Fruit fly (Drosophila melanogaster) whole organism, embryonic: ENCODE data around the gene Ldsdh1.

ENCODE experiments used
- Ada2b ChIP-seq: fragments of 200-800 bp; sonication (Bioruptor generic); IDR thresholded peaks from 2 replicates; pipeline ENCODE4 v1.3.6; 2022; ENCODE audit warnings: missing biosample characterization, missing genetic modification characterization
- CG10321 ChIP-seq: fragments of 200-800 bp; sonication (Bioruptor generic); IDR thresholded peaks from 2 replicates; pipeline ENCODE4 v1.3.6; 2022; ENCODE audit warnings: missing biosample characterization, missing genetic modification characterization
- CG10431 ChIP-seq: fragments of 200-800 bp; sonication (Bioruptor generic); optimal IDR thresholded peaks from 3 replicates; lab custom pipeline; 2018; ENCODE audit warnings: missing biosample characterization, mild to moderate bottlenecking, missing genetic modification characterization
- CG11093 ChIP-seq: fragments of 200-800 bp; sonication (Bioruptor generic); IDR thresholded peaks from 3 replicates; pipeline ENCODE4 v1.3.6; 2022; ENCODE audit warnings: missing biosample characterization, missing genetic modification characterization
- CG12744 ChIP-seq: fragments of 200-800 bp; sonication (Bioruptor generic); optimal IDR thresholded peaks from 2 replicates; lab custom pipeline; 2016; ENCODE audit warnings: missing biosample characterization, missing genetic modification characterization
- CG15696 ChIP-seq: fragments of 200-800 bp; sonication (Bioruptor generic); optimal IDR thresholded peaks from 2 replicates; lab custom pipeline; 2019; ENCODE audit warnings: missing biosample characterization, mild to moderate bottlenecking, missing genetic modification characterization, moderate library complexity
- CG17328 ChIP-seq: fragments of 200-800 bp; sonication (Bioruptor generic); IDR thresholded peaks from 2 replicates; pipeline ENCODE4 v1.3.6; 2022; ENCODE audit warnings: missing biosample characterization, missing genetic modification characterization
- CG17359 ChIP-seq: fragments of 200-800 bp; sonication (Bioruptor generic); optimal IDR thresholded peaks from 3 replicates; lab custom pipeline; 2018; ENCODE audit warnings: missing biosample characterization, mild to moderate bottlenecking, missing genetic modification characterization, moderate library complexity
- CG17361 ChIP-seq: fragments of 200-800 bp; sonication (Bioruptor generic); IDR thresholded peaks from 3 replicates; pipeline ENCODE4 v1.3.6; 2022; ENCODE audit warnings: missing biosample characterization, missing genetic modification characterization
- CG32532 ChIP-seq: fragments of 200-800 bp; sonication (Bioruptor generic); IDR thresholded peaks from 2 replicates; pipeline ENCODE4 v1.3.6; 2022; ENCODE audit warnings: missing biosample characterization, missing genetic modification characterization
- CG32767 ChIP-seq: fragments of 200-800 bp; sonication (Bioruptor generic); IDR thresholded peaks from 2 replicates; pipeline ENCODE4 v1.3.6; 2022; ENCODE audit warnings: missing biosample characterization, missing genetic modification characterization
- CG3281 ChIP-seq: fragments of 200-800 bp; sonication (Bioruptor generic); optimal IDR thresholded peaks from 3 replicates; lab custom pipeline; 2017; ENCODE audit warnings: missing biosample characterization, mild to moderate bottlenecking, missing genetic modification characterization
- CG4707 ChIP-seq: fragments of 200-800 bp; sonication (Bioruptor generic); optimal IDR thresholded peaks from 2 replicates; lab custom pipeline; 2018; ENCODE audit warnings: missing biosample characterization, mild to moderate bottlenecking, missing genetic modification characterization, moderate library complexity
- CG4730 ChIP-seq: fragments of 200-800 bp; sonication (Bioruptor generic); IDR thresholded peaks from 2 replicates; pipeline ENCODE4 v1.3.6; 2022; ENCODE audit warnings: missing biosample characterization, missing genetic modification characterization
- CG5245 ChIP-seq: fragments of 200-800 bp; sonication (Bioruptor generic); optimal IDR thresholded peaks from 3 replicates; lab custom pipeline; 2016; ENCODE audit warnings: missing biosample characterization, missing genetic modification characterization
- CG6254 ChIP-seq: fragments of 200-800 bp; sonication (Bioruptor generic); optimal IDR thresholded peaks from 3 replicates; lab custom pipeline; 2017; ENCODE audit warnings: mild to moderate bottlenecking, missing biosample characterization, missing genetic modification reagents, missing genetic modification characterization
- CG6813 ChIP-seq: fragments of 200-800 bp; sonication (Bioruptor generic); optimal IDR thresholded peaks from 2 replicates; lab custom pipeline; 2017; ENCODE audit warnings: missing biosample characterization, missing genetic modification characterization, mild to moderate bottlenecking, moderate library complexity, missing genetic modification reagents
- CG7839 ChIP-seq: fragments of 200-800 bp; sonication (Bioruptor generic); optimal IDR thresholded peaks from 3 replicates; lab custom pipeline; 2018; ENCODE audit warnings: missing biosample characterization, mild to moderate bottlenecking, missing genetic modification characterization, moderate library complexity
- CG8944 ChIP-seq: fragments of 200-800 bp; sonication (Bioruptor generic); optimal IDR thresholded peaks from 3 replicates; lab custom pipeline; 2016; ENCODE audit warnings: missing biosample characterization, missing genetic modification characterization
- CG9817 ChIP-seq: fragments of 200-800 bp; sonication (Bioruptor generic); optimal IDR thresholded peaks from 2 replicates; lab custom pipeline; 2018; ENCODE audit warnings: missing biosample characterization, mild to moderate bottlenecking, missing genetic modification characterization, moderate library complexity
- CG9932 ChIP-seq: fragments of 200-800 bp; sonication (Bioruptor generic); IDR thresholded peaks from 2 replicates; pipeline ENCODE4 v1.3.6; 2022; ENCODE audit warnings: missing biosample characterization, missing genetic modification characterization
- CTCF ChIP-seq: fragments of 200-800 bp; sonication (Bioruptor generic); optimal IDR thresholded peaks from 2 replicates; lab custom pipeline; 2017; ENCODE audit warnings: missing biosample characterization, mild to moderate bottlenecking, missing genetic modification characterization, moderate library complexity
- Dbx ChIP-seq: fragments of 200-800 bp; sonication (Bioruptor generic); IDR thresholded peaks from 3 replicates; pipeline ENCODE4 v1.3.6; 2022; ENCODE audit warnings: missing biosample characterization, missing genetic modification characterization
- Deaf1 ChIP-seq: fragments of 200-800 bp; optimal IDR thresholded peaks from 3 replicates; lab custom pipeline; 2019; ENCODE audit warnings: missing biosample characterization, mild to moderate bottlenecking, missing genetic modification characterization, moderate library complexity
- Dref ChIP-seq: fragments of 200-800 bp; sonication (Bioruptor generic); IDR thresholded peaks from 2 replicates; pipeline ENCODE4 v1.3.6; 2022; ENCODE audit warnings: missing biosample characterization, missing genetic modification characterization
- Drgx ChIP-seq: fragments of 200-800 bp; sonication (Bioruptor generic); IDR thresholded peaks from 2 replicates; pipeline ENCODE4 v1.3.6; 2022; ENCODE audit warnings: missing biosample characterization, missing genetic modification characterization
- Hr39 ChIP-seq: fragments of >200 bp; optimal IDR thresholded peaks from 2 replicates; lab custom pipeline; 2017
- Lhr ChIP-seq: fragments of 200-800 bp; sonication (Bioruptor generic); optimal IDR thresholded peaks from 3 replicates; lab custom pipeline; 2017; ENCODE audit warnings: mild to moderate bottlenecking, missing biosample characterization, missing genetic modification reagents, missing genetic modification characterization
- NC2β ChIP-seq: fragments of 200-800 bp; sonication (Bioruptor generic); optimal IDR thresholded peaks from 2 replicates; lab custom pipeline; 2016; ENCODE audit warnings: missing biosample characterization, missing genetic modification characterization
- NFAT ChIP-seq: fragments of 200-800 bp; sonication (Bioruptor generic); IDR thresholded peaks from 2 replicates; pipeline ENCODE4 v1.3.6; 2022; ENCODE audit warnings: missing biosample characterization, missing genetic modification characterization
- Ravus ChIP-seq: fragments of 200-800 bp; sonication (Bioruptor generic); IDR thresholded peaks from 2 replicates; pipeline ENCODE4 v1.3.6; 2022; ENCODE audit warnings: missing biosample characterization, missing genetic modification characterization
- Spps ChIP-seq: fragments of 200-800 bp; sonication (Bioruptor generic); optimal IDR thresholded peaks from 2 replicates; lab custom pipeline; 2018; ENCODE audit warnings: missing biosample characterization, mild to moderate bottlenecking, missing genetic modification characterization
- ab ChIP-seq: fragments of 200-800 bp; sonication (Bioruptor generic); optimal IDR thresholded peaks from 2 replicates; lab custom pipeline; 2016; ENCODE audit warnings: missing biosample characterization, missing genetic modification characterization
- amos ChIP-seq: fragments of 200-800 bp; sonication (Bioruptor generic); IDR thresholded peaks from 2 replicates; pipeline ENCODE4 v1.3.6; 2022; ENCODE audit warnings: missing biosample characterization, missing genetic modification characterization; ENCODE audit not compliant: partially characterized antibody
- aop ChIP-seq: fragments of 200-800 bp; sonication (Bioruptor generic); IDR thresholded peaks from 2 replicates; pipeline ENCODE4 v1.3.6; 2022; ENCODE audit warnings: missing biosample characterization, missing genetic modification characterization
- crc ChIP-seq: fragments of 200-800 bp; sonication (Bioruptor generic); optimal IDR thresholded peaks from 2 replicates; lab custom pipeline; 2016; ENCODE audit warnings: missing biosample characterization, missing genetic modification characterization
- croc ChIP-seq: fragments of 200-800 bp; sonication (Bioruptor generic); conservative IDR thresholded peaks from 3 replicates; pipeline ENCODE4 v1.3.6; 2022; ENCODE audit warnings: missing biosample characterization, missing genetic modification characterization
- fd3F ChIP-seq: fragments of 200-800 bp; sonication (Bioruptor generic); optimal IDR thresholded peaks from 2 replicates; lab custom pipeline; 2018; ENCODE audit warnings: missing biosample characterization, mild to moderate bottlenecking, missing genetic modification characterization, moderate library complexity
- gem ChIP-seq: fragments of 200-800 bp; sonication (Bioruptor generic); optimal IDR thresholded peaks from 2 replicates; lab custom pipeline; 2019; ENCODE audit warnings: missing biosample characterization, mild to moderate bottlenecking, missing genetic modification characterization, moderate library complexity
- grn ChIP-seq: fragments of 200-800 bp; sonication (Bioruptor generic); optimal IDR thresholded peaks from 3 replicates; lab custom pipeline; 2017; ENCODE audit warnings: missing biosample characterization, missing genetic modification characterization
- hth ChIP-seq: fragments of >200 bp; optimal IDR thresholded peaks from 2 replicates; lab custom pipeline; 2017; ENCODE audit warnings: inconsistent platforms
- odd ChIP-seq: fragments of 200-800 bp; sonication (Bioruptor generic); optimal IDR thresholded peaks from 2 replicates; lab custom pipeline; 2017; ENCODE audit warnings: missing biosample characterization, mild to moderate bottlenecking, missing genetic modification characterization
- pb ChIP-seq: fragments of 200-800 bp; sonication (Bioruptor generic); optimal IDR thresholded peaks from 3 replicates; lab custom pipeline; 2016; ENCODE audit warnings: missing biosample characterization, missing genetic modification characterization
- pho ChIP-seq: fragments of 200-800 bp; sonication (Bioruptor generic); optimal IDR thresholded peaks from 2 replicates; lab custom pipeline; 2016; ENCODE audit warnings: missing biosample characterization, missing genetic modification characterization
- pum ChIP-seq: fragments of 200-800 bp; sonication (Bioruptor generic); optimal IDR thresholded peaks from 2 replicates; lab custom pipeline; 2016; ENCODE audit warnings: missing biosample characterization, missing genetic modification characterization
- shn ChIP-seq: fragments of 200-800 bp; sonication (Bioruptor generic); optimal IDR thresholded peaks from 3 replicates; lab custom pipeline; 2016; ENCODE audit warnings: missing biosample characterization, missing genetic modification characterization
- sima ChIP-seq: fragments of 200-800 bp; sonication (Bioruptor generic); optimal IDR thresholded peaks from 2 replicates; lab custom pipeline; 2016; ENCODE audit warnings: missing biosample characterization, missing genetic modification characterization
- slbo ChIP-seq: fragments of 200-800 bp; sonication (Bioruptor generic); IDR thresholded peaks from 2 replicates; pipeline ENCODE4 v1.3.6; 2022; ENCODE audit warnings: missing biosample characterization, missing genetic modification characterization
- tna ChIP-seq: fragments of 200-800 bp; sonication (Bioruptor generic); IDR thresholded peaks from 2 replicates; pipeline ENCODE4 v1.3.6; 2022; ENCODE audit warnings: missing biosample characterization, missing genetic modification characterization; ENCODE audit not compliant: partially characterized antibody
- ttk ChIP-seq: fragments of 200-800 bp; sonication (Bioruptor generic); IDR thresholded peaks from 2 replicates; pipeline ENCODE4 v2.1.2; 2022; ENCODE audit warnings: missing biosample characterization, missing genetic modification characterization
- z ChIP-seq: fragments of 200-800 bp; sonication (Bioruptor generic); IDR thresholded peaks from 3 replicates; pipeline ENCODE4 v1.3.6; 2022; ENCODE audit warnings: missing biosample characterization, missing genetic modification characterization

Gene Ldsdh1

DNA sequence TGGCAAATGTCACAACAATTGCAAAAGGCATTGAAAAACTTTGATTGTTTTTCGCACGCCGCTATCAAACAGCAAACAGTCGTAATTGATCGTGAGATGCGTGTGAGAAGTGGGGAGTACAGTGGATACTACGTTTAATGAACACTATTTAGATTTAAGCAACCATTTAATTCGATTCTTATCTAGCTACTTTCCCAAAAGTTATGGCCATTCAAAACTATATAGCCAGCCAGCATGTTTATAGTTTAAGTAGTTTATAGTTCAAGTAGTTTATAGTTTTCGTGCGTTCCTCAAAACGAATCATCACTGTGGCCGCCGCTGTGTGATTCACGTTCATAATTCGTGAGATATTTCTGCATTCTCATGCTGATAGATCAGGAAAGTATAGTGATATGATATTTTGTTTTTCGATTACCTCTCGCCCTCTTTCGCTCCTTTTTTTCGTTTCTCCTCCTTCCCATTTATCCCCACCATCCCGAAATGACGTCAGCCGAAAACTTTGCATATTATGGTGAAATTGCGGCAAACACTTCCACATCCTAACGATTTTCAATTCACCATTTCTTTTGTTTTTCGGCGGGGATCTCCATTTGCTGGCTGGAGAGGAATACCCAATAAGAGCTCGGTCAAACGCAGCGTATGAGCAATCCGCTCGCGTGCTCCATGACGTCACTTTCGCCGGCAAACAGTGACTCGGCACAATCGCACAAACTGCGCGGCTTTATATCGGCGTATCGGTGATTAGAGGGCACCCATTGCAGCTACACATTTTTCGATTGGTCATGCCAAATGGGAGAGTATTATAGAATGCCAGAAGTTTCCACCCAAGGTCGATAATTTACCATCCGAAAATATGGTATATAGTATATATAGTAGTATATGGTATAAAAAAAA is 32.2 kb upstream of the Ldsdh1 start (continued):
- TF ChIP-seq CG10431 (GFP tag; lab: Kevin White, UChicago) (no peak), CG4730 (GFP tag; lab: Robert Waterston, UW) (peak; percentile 43), Dref (GFP tag; lab: Robert Waterston, UW) (no peak), Deaf1 (tag; lab: Kevin White, UChicago) (peak; percentile 14), tna (no peak), Hr39 (lab: Kevin White, UChicago) (no peak), pho (GFP tag; lab: Kevin White, UChicago) (peak; percentile 62), CG10321 (no peak), CG17361 (0 out of 3 replicates have a peak, but pooled peaks have one; percentile 16), CTCF (GFP tag; lab: Kevin White, UChicago) (no peak), Dbx (GFP tag; lab: Robert Waterston, UW) (peak; percentile 84), CG9817 (tag; lab: Kevin White, UChicago) (peak; percentile 71), ttk (peak; percentile 25; the same call in 1 of the 2 replicates), NFAT (peak; percentile 72; the same call in 1 of the 2 replicates), CG3281 (GFP tag; lab: Kevin White, UChicago) (peak; percentile 79), CG6813 (GFP tag; lab: Kevin White, UChicago) (peak; percentile 54), CG9932 (GFP tag; lab: Robert Waterston, UW) (peak; percentile 74), pb (GFP tag; lab: Kevin White, UChicago) (peak; percentile 23), grn (GFP tag; lab: Kevin White, UChicago) (no peak), CG32532 (GFP tag; lab: Robert Waterston, UW) (peak; percentile 83), croc (GFP tag; lab: Robert Waterston, UW) (no peak), CG11093 (GFP tag; lab: Robert Waterston, UW) (0 out of 3 replicates have a peak, but pooled peaks have one; percentile 42), z (GFP tag; lab: Robert Waterston, UW) (no peak), CG17359 (tag; lab: Kevin White, UChicago) (peak; percentile 59), gem (tag; lab: Kevin White, UChicago) (peak; percentile 74), ab (no peak), amos (GFP tag; lab: Robert Waterston, UW) (no peak), CG12744 (GFP tag; lab: Kevin White, UChicago) (peak; percentile 33), crc (GFP tag; lab: Kevin White, UChicago) (no peak), Drgx (no peak; the same call in 1 of the 2 replicates), CG8944 (GFP tag; lab: Kevin White, UChicago) (peak; percentile 36), shn (GFP tag; lab: Kevin White, UChicago) (peak; percentile 14), odd (GFP tag; lab: Kevin White, UChicago) (no peak), fd3F (GFP tag; lab: Kevin White, UChicago) (peak; percentile 54), CG17328 (GFP tag; lab: Robert Waterston, UW) (peak; percentile 52), hth (lab: Kevin White, UChicago) (no peak), Ravus (GFP tag; lab: Robert Waterston, UW) (no peak; the same call in 1 of the 2 replicates), sima (GFP tag; lab: Kevin White, UChicago) (no peak), Ada2b (GFP tag; lab: Robert Waterston, UW) (peak; percentile 73), pum (GFP tag; lab: Kevin White, UChicago) (no peak), Lhr (GFP tag; lab: Kevin White, UChicago) (no peak), slbo (GFP tag; lab: Robert Waterston, UW) (peak; percentile 89), CG5245 (no peak), CG4707 (GFP tag; lab: Kevin White, UChicago) (no peak), aop (GFP tag; lab: Robert Waterston, UW) (no peak), Spps (tag; lab: Kevin White, UChicago) (no peak), CG6254 (GFP tag; lab: Kevin White, UChicago) (no peak), CG15696 (no peak), CG7839 (tag; lab: Kevin White, UChicago) (peak; percentile 75), NC2β (GFP tag; lab: Kevin White, UChicago) (no peak), CG32767 (GFP tag; lab: Robert Waterston, UW) (no peak)
